Fruit fly (Drosophila melanogaster) S2 (cell line): Measurements from ENCODE around the gene AOX4.

Experiments
- CG8478 ChIP-seq: fragments of >200 bp; optimal IDR thresholded peaks from 2 replicates; lab custom pipeline; 2018
- CTCF ChIP-seq, 2 experiments: fragments of >200 bp; optimal IDR thresholded peaks; 2 replicates each; lab custom pipeline; 2018

- no peak for TF ChIP-seq CTCF (optimal IDR thresholded peaks at IDR 0.05; lab: Kevin White, UChicago)
- TF ChIP-seq CG8478 (lab: Kevin White, UChicago): no peak
Observed at dm6 chr3R:15531373-15531772, 21.3 kb downstream of the AOX4 start, which contains the start of gene CG31296.
